Worm (Caenorhabditis elegans): Measurements from ENCODE around the gene F13A7.14.

The F13A7.14 gene

DNA sequence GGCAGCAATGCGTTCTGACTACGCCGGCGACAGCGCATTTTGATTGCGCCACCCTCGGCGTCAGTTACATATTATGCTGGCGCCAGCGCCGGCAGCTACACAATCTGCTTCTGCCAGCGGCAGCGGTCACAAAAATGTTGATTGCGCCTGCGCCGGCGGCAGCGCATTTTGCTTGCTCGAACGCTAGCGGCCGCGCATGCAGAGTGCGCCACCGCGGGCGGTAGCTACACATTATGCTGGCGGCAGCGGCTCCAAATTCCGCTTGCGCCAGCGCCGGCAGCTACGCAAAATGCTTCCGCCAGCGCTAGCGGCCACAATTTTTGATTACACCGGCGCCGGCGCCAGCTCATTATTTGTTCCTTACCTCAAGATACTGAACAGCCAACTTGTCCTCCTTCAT, 24.5 kb upstream of the F13A7.14 start:
- TF ChIP-seq snpc-1.3 (tag; optimal IDR thresholded peaks at IDR 0.05; ENCODE audit: insufficient read depth) (no peak), hmg-20 (GFP tag; IDR thresholded peaks at IDR 0.05) (no peak), zim-3 (tag; optimal IDR thresholded peaks at IDR 0.05) (no peak), zfh-2 (GFP tag; conservative IDR thresholded peaks at IDR 0.05) (peak; percentile 68), let-526 (GFP tag; IDR thresholded peaks at IDR 0.05) (no peak), fkh-3 (tag; optimal IDR thresholded peaks at IDR 0.05) (peak; percentile 5), snpc-3.4 (tag; optimal IDR thresholded peaks at IDR 0.05) (no peak), C17E4.6 (GFP tag; IDR thresholded peaks at IDR 0.05) (0 out of 2 replicates have a peak, but pooled peaks have one; percentile 46), egrh-3 (GFP tag; IDR thresholded peaks at IDR 0.05) (peak; percentile 64; the same call in 1 of the 2 replicates)

DNA sequence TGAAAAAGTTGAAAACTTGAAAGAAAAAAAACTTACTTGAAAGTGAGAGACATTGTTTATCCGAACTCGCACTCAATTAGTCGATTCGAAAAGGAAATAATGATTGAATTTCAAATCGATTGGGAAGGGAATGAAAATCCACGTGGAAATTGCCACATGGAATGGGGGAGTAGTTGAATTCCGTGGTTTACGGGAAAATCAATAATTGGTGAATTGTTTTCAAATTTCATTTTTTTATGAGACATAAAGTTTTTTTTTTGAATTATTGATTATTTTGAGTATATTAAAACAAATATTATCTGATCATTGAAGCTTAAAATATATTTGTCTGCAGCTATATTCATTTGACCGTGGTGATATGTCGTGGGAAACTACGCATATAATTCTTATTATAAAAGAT, 23.8 kb upstream of the F13A7.14 start, which contains the start of gene F13A7.1:
TSS of gene F13A7.1 (minus strand) at position 101 of the 400 bp plus-strand sequence.
- no peak for TF ChIP-seq ceh-100 (GFP tag; IDR thresholded peaks at IDR 0.05)
- no peak for TF ChIP-seq ama-1 (optimal IDR thresholded peaks at IDR 0.05)
- TF ChIP-seq ama-1 (GFP tag; optimal IDR thresholded peaks at IDR 0.05), result no peak
- no peak for TF ChIP-seq mcd-1 (GFP tag; IDR thresholded peaks at IDR 0.05)
- TF ChIP-seq let-607 (tag; optimal IDR thresholded peaks at IDR 0.05), result no peak
- no peak for TF ChIP-seq pha-4 (tag; optimal IDR thresholded peaks at IDR 0.05)
- no peak for TF ChIP-seq tlf-1 (GFP tag; optimal IDR thresholded peaks at IDR 0.05)
- no peak for TF ChIP-seq unc-130 (GFP tag; optimal IDR thresholded peaks at IDR 0.05)
- no peak for TF ChIP-seq die-1 (tag; optimal IDR thresholded peaks at IDR 0.05)
- no peak for TF ChIP-seq egl-18 (GFP tag; IDR thresholded peaks at IDR 0.05)
- no peak for TF ChIP-seq ccch-3 (GFP tag; optimal IDR thresholded peaks at IDR 0.05)
- TF ChIP-seq bed-1 (GFP tag; IDR thresholded peaks at IDR 0.05), result no peak
- TF ChIP-seq Y95B8A.8 (GFP tag; IDR thresholded peaks at IDR 0.05), result no peak
- TF ChIP-seq atf-7 (tag; optimal IDR thresholded peaks at IDR 0.05), result no peak
- TF ChIP-seq mel-28 (tag; optimal IDR thresholded peaks at IDR 0.05; ENCODE audit: borderline replicate concordance), result no peak
- TF ChIP-seq zfh-2 (GFP tag; conservative IDR thresholded peaks at IDR 0.05), result no peak
- TF ChIP-seq dpl-1 (GFP tag; optimal IDR thresholded peaks at IDR 0.05), result no peak
- no peak for TF ChIP-seq T07F8.4 (tag; optimal IDR thresholded peaks at IDR 0.05)
- no peak for TF ChIP-seq ceh-91 (GFP tag; IDR thresholded peaks at IDR 0.05)

ce11 chrV:16382949-16383348, 18.7 kb upstream of the F13A7.14 start:
- no peak for TF ChIP-seq Y53F4B.3 (GFP tag; IDR thresholded peaks at IDR 0.05)
- TF ChIP-seq zim-3 (tag; optimal IDR thresholded peaks at IDR 0.05), result no peak
- TF ChIP-seq hmg-1.2 (GFP tag; IDR thresholded peaks at IDR 0.05), result no peak
- TF ChIP-seq F57C9.4 (tag; optimal IDR thresholded peaks at IDR 0.05), result no peak
- TF ChIP-seq hmg-20 (GFP tag; IDR thresholded peaks at IDR 0.05), result no peak
- TF ChIP-seq egl-44 (GFP tag; IDR thresholded peaks at IDR 0.05), result no peak
- no peak for TF ChIP-seq nhr-90 (tag; optimal IDR thresholded peaks at IDR 0.05)
- no peak for TF ChIP-seq F52B5.7 (tag; optimal IDR thresholded peaks at IDR 0.05)
- no peak for TF ChIP-seq lir-1 (GFP tag; conservative IDR thresholded peaks at IDR 0.05)
- TF ChIP-seq tbp1 (GFP tag; optimal IDR thresholded peaks at IDR 0.05), result no peak
- TF ChIP-seq Y53G8AR.9 (GFP tag; conservative IDR thresholded peaks at IDR 0.05), result no peak
- TF ChIP-seq F33H1.4 (GFP tag; IDR thresholded peaks at IDR 0.05), result no peak
- no peak for TF ChIP-seq F10E7.11 (tag; optimal IDR thresholded peaks at IDR 0.05)
- no peak for TF ChIP-seq ceh-40 (GFP tag; IDR thresholded peaks at IDR 0.05)
- no peak for TF ChIP-seq C06A6.2 (GFP tag; conservative IDR thresholded peaks at IDR 0.05)
- TF ChIP-seq lin-35 (GFP tag; optimal IDR thresholded peaks at IDR 0.05), result no peak
- TF ChIP-seq madf-10 (tag; optimal IDR thresholded peaks at IDR 0.05), result no peak
- TF ChIP-seq hsf-1 (GFP tag; IDR thresholded peaks at IDR 0.05), result no peak

Data from whole organism, young adult.